Fruit fly (Drosophila melanogaster) whole organism, embryonic: ENCODE measurements around the gene CG12009.
A peak's percentile ranks its signal among the peaks of the same experiment; 100 is the strongest.

ENCODE experiments used
- Atf3 ChIP-seq: fragments of 200-800 bp; sonication (Bioruptor generic); optimal IDR thresholded peaks from 3 replicates; lab custom pipeline; 2016; ENCODE audit warnings: missing biosample characterization, missing genetic modification characterization
- Awh ChIP-seq: fragments of 200-800 bp; sonication (Bioruptor generic); IDR thresholded peaks from 2 replicates; pipeline ENCODE4, ENCODE4 v1.3.6; 2022; ENCODE audit warnings: missing biosample characterization, missing genetic modification characterization
- B-H2 ChIP-seq: fragments of 200-800 bp; sonication (Bioruptor generic); optimal IDR thresholded peaks from 2 replicates; lab custom pipeline; 2018; ENCODE audit warnings: missing biosample characterization, mild to moderate bottlenecking, missing genetic modification characterization
- CG10209 ChIP-seq: fragments of 200-800 bp; sonication (Bioruptor generic); optimal IDR thresholded peaks from 3 replicates; lab custom pipeline; 2017; ENCODE audit warnings: missing biosample characterization, mild to moderate bottlenecking, missing genetic modification characterization, missing genetic modification reagents
- CG10565 ChIP-seq: fragments of 200-800 bp; sonication (Bioruptor generic); optimal IDR thresholded peaks from 3 replicates; lab custom pipeline; 2016; ENCODE audit warnings: missing biosample characterization, mild to moderate bottlenecking, missing genetic modification characterization
- CG12236 ChIP-seq: fragments of 200-800 bp; sonication (Bioruptor generic); optimal IDR thresholded peaks from 2 replicates; lab custom pipeline; 2016; ENCODE audit warnings: missing biosample characterization, missing genetic modification characterization
- CG13296 ChIP-seq: fragments of 200-800 bp; sonication (Bioruptor generic); optimal IDR thresholded peaks from 3 replicates; lab custom pipeline; 2018; ENCODE audit warnings: missing biosample characterization, mild to moderate bottlenecking, missing genetic modification characterization
- CG14441 ChIP-seq: fragments of 200-800 bp; sonication (Bioruptor generic); IDR thresholded peaks from 2 replicates; pipeline ENCODE4 v1.3.6; 2022; ENCODE audit warnings: missing biosample characterization, missing genetic modification characterization
- CG15269 ChIP-seq: fragments of 200-800 bp; sonication (Bioruptor generic); optimal IDR thresholded peaks from 2 replicates; lab custom pipeline; 2018; ENCODE audit warnings: missing biosample characterization, mild to moderate bottlenecking, missing genetic modification characterization, moderate library complexity
- CG16813 ChIP-seq: fragments of 200-800 bp; sonication (Bioruptor generic); IDR thresholded peaks from 3 replicates; pipeline ENCODE4 v1.3.6; 2022; ENCODE audit warnings: missing biosample characterization, missing genetic modification characterization; ENCODE audit not compliant: partially characterized antibody
- CG17186 ChIP-seq: fragments of 200-800 bp; sonication (Bioruptor generic); optimal IDR thresholded peaks from 3 replicates; lab custom pipeline; 2017; ENCODE audit warnings: missing biosample characterization, missing genetic modification reagents, missing genetic modification characterization
- CG17912 ChIP-seq: fragments of 200-800 bp; sonication (Bioruptor generic); optimal IDR thresholded peaks from 2 replicates; lab custom pipeline; 2018; ENCODE audit warnings: missing biosample characterization, mild to moderate bottlenecking, missing genetic modification characterization
- CG3163 ChIP-seq: fragments of 200-800 bp; sonication (Bioruptor generic); optimal IDR thresholded peaks from 3 replicates; lab custom pipeline; 2016; ENCODE audit warnings: missing biosample characterization, missing genetic modification characterization
- CG3995 ChIP-seq: fragments of 200-800 bp; sonication (Bioruptor generic); optimal IDR thresholded peaks from 3 replicates; lab custom pipeline; 2016; ENCODE audit warnings: missing biosample characterization, missing genetic modification characterization
- CG4820 ChIP-seq: fragments of 200-800 bp; sonication (Bioruptor generic); optimal IDR thresholded peaks from 3 replicates; lab custom pipeline; 2016; ENCODE audit warnings: missing biosample characterization, missing genetic modification characterization
- CG6813 ChIP-seq: fragments of 200-800 bp; sonication (Bioruptor generic); optimal IDR thresholded peaks from 2 replicates; lab custom pipeline; 2017; ENCODE audit warnings: missing biosample characterization, missing genetic modification characterization, mild to moderate bottlenecking, moderate library complexity, missing genetic modification reagents
- CkIIα-i1 ChIP-seq: fragments of 200-800 bp; sonication (Bioruptor generic); IDR thresholded peaks from 2 replicates; pipeline ENCODE4 v1.3.6; 2022; ENCODE audit warnings: missing biosample characterization, missing genetic modification characterization
- D ChIP-seq, 2 experiments: fragments of 200-800 bp in 1 of 2; fragments of >200 bp in 1 of 2; sonication (Bioruptor generic) in 1 of 2; optimal IDR thresholded peaks; 2 replicates in 1 of 2; 3 replicates in 1 of 2; lab custom pipeline; 2017; ENCODE audit warnings: mild to moderate bottlenecking in 1 of 2, missing biosample characterization in 1 of 2, missing genetic modification characterization in 1 of 2, missing genetic modification reagents in 1 of 2
- Dfd ChIP-seq, 2 experiments: fragments of >200 bp; optimal IDR thresholded peaks; 2 replicates each; lab custom pipeline; 2017; ENCODE audit warnings: missing biosample characterization in 2 of 2, missing genetic modification characterization in 2 of 2
- Dip3 ChIP-seq: fragments of 200-800 bp; sonication (Bioruptor generic); optimal IDR thresholded peaks from 3 replicates; lab custom pipeline; 2016; ENCODE audit warnings: missing biosample characterization, missing genetic modification characterization
- Dll ChIP-seq: fragments of 200-800 bp; sonication (Bioruptor generic); IDR thresholded peaks from 4 replicates; pipeline ENCODE4 v1.3.6; 2022; ENCODE audit warnings: missing biosample characterization, missing genetic modification characterization; ENCODE audit not compliant: partially characterized antibody
- Hmr ChIP-seq: fragments of 200-800 bp; sonication (Bioruptor generic); optimal IDR thresholded peaks from 3 replicates; lab custom pipeline; 2017; ENCODE audit warnings: mild to moderate bottlenecking, missing biosample characterization, missing genetic modification reagents, missing genetic modification characterization
- Hr3 ChIP-seq: fragments of 200-800 bp; sonication (Bioruptor generic); optimal IDR thresholded peaks from 3 replicates; lab custom pipeline; 2016; ENCODE audit warnings: missing biosample characterization, missing genetic modification characterization
- Mes4 ChIP-seq: fragments of 200-800 bp; sonication (Bioruptor generic); optimal IDR thresholded peaks from 2 replicates; lab custom pipeline; 2016; ENCODE audit warnings: missing biosample characterization, missing genetic modification characterization
- Nf-YA ChIP-seq: fragments of 200-800 bp; sonication (Bioruptor generic); IDR thresholded peaks from 2 replicates; pipeline ENCODE4 v1.3.6; 2022; ENCODE audit warnings: missing biosample characterization, missing genetic modification characterization
- NfI ChIP-seq: fragments of 200-800 bp; sonication (Bioruptor generic); optimal IDR thresholded peaks from 3 replicates; lab custom pipeline; 2018; ENCODE audit warnings: missing biosample characterization, mild to moderate bottlenecking, missing genetic modification characterization, moderate library complexity
- Optix ChIP-seq: fragments of 200-800 bp; sonication (Bioruptor generic); IDR thresholded peaks from 3 replicates; pipeline ENCODE4 v1.3.6; 2022; ENCODE audit warnings: missing biosample characterization, missing genetic modification characterization
- Poxn ChIP-seq: fragments of 200-800 bp; sonication (Bioruptor generic); IDR thresholded peaks from 2 replicates; pipeline ENCODE4 v1.3.6; 2022; ENCODE audit warnings: missing biosample characterization, missing genetic modification characterization
- Rfx ChIP-seq: fragments of 200-800 bp; sonication (Bioruptor generic); IDR thresholded peaks from 2 replicates; pipeline ENCODE4 v1.3.6; 2022; ENCODE audit warnings: missing biosample characterization, missing genetic modification characterization
- Six4 ChIP-seq: fragments of 200-800 bp; sonication (Bioruptor generic); optimal IDR thresholded peaks from 2 replicates; lab custom pipeline; 2016; ENCODE audit warnings: missing biosample characterization, missing genetic modification characterization
- Sox100B ChIP-seq: fragments of 200-800 bp; sonication (Bioruptor generic); optimal IDR thresholded peaks from 3 replicates; lab custom pipeline; 2018; ENCODE audit warnings: missing biosample characterization, mild to moderate bottlenecking, missing genetic modification characterization
- Ssrp ChIP-seq: fragments of 200-800 bp; sonication (Bioruptor generic); optimal IDR thresholded peaks from 2 replicates; lab custom pipeline; 2018; ENCODE audit warnings: missing biosample characterization, mild to moderate bottlenecking, missing genetic modification characterization, moderate library complexity
- Usf ChIP-seq: fragments of 200-800 bp; sonication (Bioruptor generic); optimal IDR thresholded peaks from 2 replicates; lab custom pipeline; 2017; ENCODE audit warnings: missing genotype, missing biosample characterization, missing genetic modification characterization
- aop ChIP-seq: fragments of 200-800 bp; sonication (Bioruptor generic); IDR thresholded peaks from 2 replicates; pipeline ENCODE4 v1.3.6; 2022; ENCODE audit warnings: missing biosample characterization, missing genetic modification characterization
- cg ChIP-seq: fragments of 200-800 bp; sonication (Bioruptor generic); optimal IDR thresholded peaks from 3 replicates; lab custom pipeline; 2019; ENCODE audit warnings: missing biosample characterization, mild to moderate bottlenecking, missing genetic modification characterization, moderate library complexity
- chinmo ChIP-seq: fragments of 200-800 bp; sonication (Bioruptor generic); IDR thresholded peaks from 4 replicates; pipeline ENCODE4 v1.3.6; 2022; ENCODE audit warnings: missing biosample characterization, missing genetic modification characterization; ENCODE audit not compliant: partially characterized antibody
- dm ChIP-seq: fragments of 200-800 bp; sonication (Bioruptor generic); optimal IDR thresholded peaks from 3 replicates; lab custom pipeline; 2016; ENCODE audit warnings: missing biosample characterization, missing genetic modification characterization
- emc ChIP-seq: fragments of 200-800 bp; sonication (Bioruptor generic); optimal IDR thresholded peaks from 2 replicates; lab custom pipeline; 2016; ENCODE audit warnings: missing biosample characterization, missing genetic modification characterization
- exex ChIP-seq: fragments of 200-800 bp; sonication (Bioruptor generic); optimal IDR thresholded peaks from 4 replicates; lab custom pipeline; 2018; ENCODE audit warnings: missing biosample characterization, mild to moderate bottlenecking, missing genetic modification characterization, moderate library complexity
- fd96Cb ChIP-seq: fragments of 200-800 bp; sonication (Bioruptor generic); optimal IDR thresholded peaks from 2 replicates; lab custom pipeline; 2018; ENCODE audit warnings: missing biosample characterization, mild to moderate bottlenecking, missing genetic modification characterization, moderate library complexity
- gsb ChIP-seq: fragments of 200-800 bp; sonication (Bioruptor generic); IDR thresholded peaks from 2 replicates; pipeline ENCODE4 v1.3.6; 2022; ENCODE audit warnings: missing biosample characterization, missing genetic modification characterization
- ham ChIP-seq: fragments of 200-800 bp; sonication (Bioruptor generic); IDR thresholded peaks from 2 replicates; pipeline ENCODE4 v1.3.6; 2022; ENCODE audit warnings: missing biosample characterization, missing genetic modification characterization
- ken ChIP-seq: fragments of 200-800 bp; sonication (Bioruptor generic); IDR thresholded peaks from 3 replicates; pipeline ENCODE4 v1.3.6; 2022; ENCODE audit warnings: missing biosample characterization, missing genetic modification characterization
- knrl ChIP-seq: fragments of 200-800 bp; sonication (Bioruptor generic); IDR thresholded peaks from 3 replicates; pipeline ENCODE4 v1.3.6; 2022; ENCODE audit warnings: missing biosample characterization, missing genetic modification characterization; ENCODE audit not compliant: partially characterized antibody
- mirr ChIP-seq: fragments of 200-800 bp; sonication (Bioruptor generic); optimal IDR thresholded peaks from 3 replicates; lab custom pipeline; 2018; ENCODE audit warnings: missing biosample characterization, mild to moderate bottlenecking, missing genetic modification characterization
- onecut ChIP-seq: fragments of 200-800 bp; sonication (Bioruptor generic); IDR thresholded peaks from 2 replicates; pipeline ENCODE4 v1.3.6; 2022; ENCODE audit warnings: missing biosample characterization, missing genetic modification characterization
- repo ChIP-seq: fragments of 200-800 bp; sonication (Bioruptor generic); optimal IDR thresholded peaks from 2 replicates; lab custom pipeline; 2016; ENCODE audit warnings: missing biosample characterization, missing genetic modification characterization
- slou ChIP-seq: fragments of 200-800 bp; sonication (Bioruptor generic); optimal IDR thresholded peaks from 3 replicates; lab custom pipeline; 2016; ENCODE audit warnings: missing biosample characterization, missing genetic modification characterization
- sr ChIP-seq: fragments of 200-800 bp; sonication (Bioruptor generic); IDR thresholded peaks from 3 replicates; pipeline ENCODE4 v1.3.6; 2022; ENCODE audit warnings: missing biosample characterization, missing genetic modification characterization
- tgo ChIP-seq: fragments of 200-800 bp; sonication (Bioruptor generic); IDR thresholded peaks from 3 replicates; pipeline ENCODE4 v1.3.6; 2022; ENCODE audit warnings: missing biosample characterization, missing genetic modification characterization
- wdn ChIP-seq: fragments of 200-800 bp; sonication (Bioruptor generic); IDR thresholded peaks from 2 replicates; pipeline ENCODE4 v1.3.6; 2022; ENCODE audit warnings: missing biosample characterization, missing genetic modification characterization

CG12009 gene

dm6 chr3L:3300345-3300744 is 9.1 kb downstream of the CG12009 start (continued):
- no peak for TF ChIP-seq CG16813 (GFP tag; lab: Robert Waterston, UW)
- TF ChIP-seq Ssrp (tag; lab: Kevin White, UChicago): peak; percentile 62
- TF ChIP-seq gsb: no peak
- TF ChIP-seq CG17912 (GFP tag; lab: Kevin White, UChicago): no peak
- no peak for TF ChIP-seq Dll
- TF ChIP-seq knrl: no peak
- peak; percentile 65 for TF ChIP-seq CG15269 (tag; lab: Kevin White, UChicago)
- no peak for TF ChIP-seq Usf
- TF ChIP-seq CG6813 (GFP tag; lab: Kevin White, UChicago): peak; percentile 12
- TF ChIP-seq repo (GFP tag; lab: Kevin White, UChicago): peak; percentile 55
- peak; percentile 1 for TF ChIP-seq Mes4 (GFP tag; lab: Kevin White, UChicago)
- TF ChIP-seq CG10565: no peak
- peak; percentile 76 for TF ChIP-seq Awh (GFP tag; lab: Robert Waterston, UW)
- no peak for TF ChIP-seq CG12236 (GFP tag; lab: Kevin White, UChicago)
- peak; percentile 39 for TF ChIP-seq Hmr (GFP tag; lab: Kevin White, UChicago)
- no peak for TF ChIP-seq Dip3
- TF ChIP-seq Poxn (GFP tag; lab: Robert Waterston, UW): no peak
- no peak for TF ChIP-seq CG17186 (GFP tag; lab: Kevin White, UChicago)
- no peak for TF ChIP-seq cg (GFP tag; lab: Kevin White, UChicago)
- TF ChIP-seq CG10209 (GFP tag; lab: Kevin White, UChicago): peak; percentile 35
- no peak for TF ChIP-seq CG3995 (GFP tag; lab: Kevin White, UChicago)
- TF ChIP-seq CG4820 (GFP tag; lab: Kevin White, UChicago): peak; percentile 62
- TF ChIP-seq wdn (GFP tag; lab: Robert Waterston, UW): no peak
- TF ChIP-seq CG3163 (GFP tag; lab: Kevin White, UChicago): no peak
- peak; percentile 38 for TF ChIP-seq Six4
- TF ChIP-seq Nf-YA (GFP tag; lab: Robert Waterston, UW): no peak
- no peak for TF ChIP-seq exex (tag; lab: Kevin White, UChicago)
- TF ChIP-seq Atf3 (GFP tag; lab: Kevin White, UChicago): no peak
- peak; percentile 45; the same call in 1 of the 3 replicates for TF ChIP-seq Optix (GFP tag; lab: Robert Waterston, UW)
- no peak for TF ChIP-seq emc (GFP tag; lab: Kevin White, UChicago)
- no peak for TF ChIP-seq Dfd (GFP tag; optimal IDR thresholded peaks at IDR 0.05; lab: Kevin White, UChicago)
- TF ChIP-seq Hr3 (GFP tag; lab: Kevin White, UChicago): peak; percentile 45
- TF ChIP-seq ham (GFP tag; lab: Robert Waterston, UW): no peak
- TF ChIP-seq CkIIα-i1: no peak
- 0 out of 3 replicates have a peak, but pooled peaks have one; percentile 35 for TF ChIP-seq sr (GFP tag; lab: Robert Waterston, UW)
- peak; percentile 61 for TF ChIP-seq Sox100B (GFP tag; lab: Kevin White, UChicago)
- no peak for TF ChIP-seq aop (GFP tag; lab: Robert Waterston, UW)
- no peak for TF ChIP-seq D (optimal IDR thresholded peaks at IDR 0.05; lab: Kevin White, UChicago)
- TF ChIP-seq D (GFP tag; optimal IDR thresholded peaks at IDR 0.05; lab: Kevin White, UChicago): peak; percentile 53
- TF ChIP-seq dm (GFP tag; lab: Kevin White, UChicago): no peak
- TF ChIP-seq CG13296: no peak
- TF ChIP-seq NfI (GFP tag; lab: Kevin White, UChicago): peak; percentile 1
- TF ChIP-seq mirr (GFP tag; lab: Kevin White, UChicago): no peak
- TF ChIP-seq onecut: peak; percentile 30; the same call in 1 of the 2 replicates
- peak; percentile 55 for TF ChIP-seq CG14441 (GFP tag; lab: Robert Waterston, UW)
- TF ChIP-seq tgo: peak; percentile 72
- TF ChIP-seq B-H2 (GFP tag; lab: Kevin White, UChicago): no peak
- TF ChIP-seq slou (GFP tag; lab: Kevin White, UChicago): no peak
- TF ChIP-seq ken (GFP tag; lab: Robert Waterston, UW): peak; percentile 70; the same call in 2 of the 3 replicates
- no peak for TF ChIP-seq chinmo
- peak; percentile 71 for TF ChIP-seq Rfx
- TF ChIP-seq fd96Cb (tag; lab: Kevin White, UChicago): peak; percentile 71
